Fruit fly (Drosophila melanogaster): ENCODE measurements around the gene beat-Vb.

Gene beat-Vb

DNA sequence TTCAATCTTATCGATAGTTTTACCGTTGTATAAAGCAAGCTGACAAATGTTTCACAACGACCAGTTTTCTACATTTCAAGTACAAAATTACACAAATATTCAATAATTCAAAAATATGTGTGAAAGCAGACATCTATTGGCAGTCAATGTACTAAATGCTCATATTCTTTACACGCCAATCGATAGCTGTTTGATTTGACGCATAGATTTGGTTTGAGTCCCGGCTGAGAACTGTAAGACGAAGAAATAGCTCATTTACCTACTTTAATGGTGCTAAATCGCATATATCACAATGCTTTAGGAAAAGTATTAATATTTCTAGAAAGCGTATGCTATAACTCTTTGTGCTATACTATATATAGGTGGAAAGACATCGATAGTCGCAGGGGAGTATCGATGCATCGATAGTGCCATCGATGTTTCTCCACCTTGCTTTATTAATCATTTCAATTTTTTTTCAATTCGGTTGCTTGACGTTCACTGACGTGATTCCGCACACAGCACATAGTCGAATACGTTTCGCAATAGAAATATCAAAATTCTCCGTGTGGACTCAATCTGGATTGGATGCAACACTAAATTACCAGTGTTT is 64.9 kb downstream of the beat-Vb start, which contains the start of gene Paip2 (continued):
- no peak for TF ChIP-seq slou (GFP tag; optimal IDR thresholded peaks at IDR 0.05)
- TF ChIP-seq CG14860 (GFP tag; IDR thresholded peaks at IDR 0.05; ENCODE audit: partially characterized antibody) = peak; percentile 99
- no peak for TF ChIP-seq Sry-β (GFP tag; optimal IDR thresholded peaks at IDR 0.05)
- peak; percentile 63 for TF ChIP-seq Myb (GFP tag; optimal IDR thresholded peaks at IDR 0.05)
- TF ChIP-seq fru (optimal IDR thresholded peaks at IDR 0.05) = no peak
- TF ChIP-seq CG7556 (GFP tag; optimal IDR thresholded peaks at IDR 0.05) = no peak
- no peak for TF ChIP-seq tap (tag; optimal IDR thresholded peaks at IDR 0.05)
- peak; percentile 82 for TF ChIP-seq Dref (GFP tag; IDR thresholded peaks at IDR 0.05)
- no peak for TF ChIP-seq klu (GFP tag; IDR thresholded peaks at IDR 0.05)
- no peak for TF ChIP-seq pan (optimal IDR thresholded peaks at IDR 0.05)
- TF ChIP-seq pan (GFP tag; optimal IDR thresholded peaks at IDR 0.05 in 1 of 2, IDR thresholded peaks at IDR 0.05 in 1 of 2) = no peak
- no peak for TF ChIP-seq fd96Cb (tag; optimal IDR thresholded peaks at IDR 0.05)
- TF ChIP-seq otp (GFP tag; IDR thresholded peaks at IDR 0.05) = no peak
- TF ChIP-seq Drgx (GFP tag; IDR thresholded peaks at IDR 0.05) = no peak
- no peak for TF ChIP-seq Usf (GFP tag; optimal IDR thresholded peaks at IDR 0.05)
- TF ChIP-seq CG43689 (GFP tag; IDR thresholded peaks at IDR 0.05) = no peak
- no peak for TF ChIP-seq Deaf1 (tag; optimal IDR thresholded peaks at IDR 0.05)
- peak; percentile 52 for TF ChIP-seq sug (tag; optimal IDR thresholded peaks at IDR 0.05)
- TF ChIP-seq PHDP (tag; optimal IDR thresholded peaks at IDR 0.05) = no peak
- no peak for TF ChIP-seq CG15479 (GFP tag; optimal IDR thresholded peaks at IDR 0.05)
- TF ChIP-seq seq (GFP tag; IDR thresholded peaks at IDR 0.05) = no peak
- TF ChIP-seq Awh (GFP tag; IDR thresholded peaks at IDR 0.05) = no peak
- no peak for TF ChIP-seq slbo (GFP tag; IDR thresholded peaks at IDR 0.05)
- peak; percentile 1 for TF ChIP-seq CG8944 (GFP tag; optimal IDR thresholded peaks at IDR 0.05)
- TF ChIP-seq zen2 (GFP tag; IDR thresholded peaks at IDR 0.05; ENCODE audit: partially characterized antibody) = peak; percentile 98
- peak; percentile 46; the same call in 2 of the 3 replicates for TF ChIP-seq CG17361 (GFP tag; IDR thresholded peaks at IDR 0.05)
- TF ChIP-seq CG3407 (GFP tag; optimal IDR thresholded peaks at IDR 0.05) = no peak
- TF ChIP-seq CG17612 (GFP tag; IDR thresholded peaks at IDR 0.05) = no peak
- no peak for TF ChIP-seq sob (GFP tag; IDR thresholded peaks at IDR 0.05)
- no peak for TF ChIP-seq shn (GFP tag; optimal IDR thresholded peaks at IDR 0.05)
- TF ChIP-seq schlank (tag; optimal IDR thresholded peaks at IDR 0.05) = no peak
- peak; percentile 8 for TF ChIP-seq pho (GFP tag; optimal IDR thresholded peaks at IDR 0.05)
- peak; percentile 5 for TF ChIP-seq NfI (GFP tag; optimal IDR thresholded peaks at IDR 0.05)
- TF ChIP-seq ranshi (GFP tag; IDR thresholded peaks at IDR 0.05) = no peak
- peak; percentile 93 for TF ChIP-seq mld (GFP tag; IDR thresholded peaks at IDR 0.05; ENCODE audit: partially characterized antibody)
- no peak for TF ChIP-seq Max (GFP tag; optimal IDR thresholded peaks at IDR 0.05)
- TF ChIP-seq CG12071 (GFP tag; optimal IDR thresholded peaks at IDR 0.05) = no peak
- peak; percentile 98 for TF ChIP-seq inv (GFP tag; IDR thresholded peaks at IDR 0.05; ENCODE audit: partially characterized antibody)
- TF ChIP-seq sima (GFP tag; optimal IDR thresholded peaks at IDR 0.05) = no peak
- TF ChIP-seq chn (GFP tag; optimal IDR thresholded peaks at IDR 0.05) = no peak
- peak; percentile 80 for TF ChIP-seq CG14710 (tag; optimal IDR thresholded peaks at IDR 0.05)
- TF ChIP-seq bab2 (GFP tag; optimal IDR thresholded peaks at IDR 0.05) = no peak
- TF ChIP-seq corto (GFP tag; optimal IDR thresholded peaks at IDR 0.05) = no peak
- TF ChIP-seq E2f2 (GFP tag; IDR thresholded peaks at IDR 0.05) = peak; percentile 95
- no peak for TF ChIP-seq wdn (GFP tag; IDR thresholded peaks at IDR 0.05)
- TF ChIP-seq CG1233 (GFP tag; optimal IDR thresholded peaks at IDR 0.05) = no peak
- no peak for TF ChIP-seq Vsx1 (GFP tag; optimal IDR thresholded peaks at IDR 0.05)
- TF ChIP-seq CG30431 (GFP tag; optimal IDR thresholded peaks at IDR 0.05) = no peak
- no peak for TF ChIP-seq prd (optimal IDR thresholded peaks at IDR 0.05)
- TF ChIP-seq prd (GFP tag; IDR thresholded peaks at IDR 0.05) = no peak
- TF ChIP-seq CG4617 (GFP tag; optimal IDR thresholded peaks at IDR 0.05; ENCODE audit: borderline replicate concordance) = peak; percentile 46
- no peak for TF ChIP-seq h (optimal IDR thresholded peaks at IDR 0.05)
- TF ChIP-seq jigr1 (GFP tag; IDR thresholded peaks at IDR 0.05) = no peak

Data from whole organism, embryonic.